Worm (Caenorhabditis elegans) whole organism, L3 larva: ENCODE results near the gene slc-25A10.
A peak's percentile ranks its signal among the peaks of the same experiment; 100 is the strongest.

Experiments used
- R02D3.7 ChIP-seq: fragments of 150-350 bp; optimal IDR thresholded peaks from 2 replicates; lab custom pipeline; 2014; ENCODE audit warnings: missing biosample characterization, missing genetic modification characterization
- ZK546.5 ChIP-seq: sonication (generic microtip); optimal IDR thresholded peaks from 2 replicates; lab custom pipeline; 2017; ENCODE audit warnings: missing biosample characterization, missing genetic modification characterization
- ceh-82 ChIP-seq: fragments of 150-350 bp; optimal IDR thresholded peaks from 2 replicates; lab custom pipeline; 2014; ENCODE audit warnings: missing biosample characterization, missing genetic modification characterization
- elt-1 ChIP-seq: fragments of 150-350 bp; optimal IDR thresholded peaks from 2 replicates; lab custom pipeline; 2014; ENCODE audit warnings: missing biosample characterization, missing genetic modification characterization
- mml-1 ChIP-seq: fragments of 150-350 bp; sonication (generic microtip); optimal IDR thresholded peaks from 3 replicates; lab custom pipeline; 2014; ENCODE audit warnings: missing biosample characterization, missing genetic modification characterization
- ztf-11 ChIP-seq: fragments of 150-350 bp; optimal IDR thresholded peaks from 2 replicates; lab custom pipeline; 2014; ENCODE audit warnings: missing biosample characterization, missing genetic modification characterization

- no peak for TF ChIP-seq elt-1 (tag; lab: Kevin White, UChicago)
- peak; percentile 64 for TF ChIP-seq mml-1 (tag; lab: Kevin White, UChicago)
- no peak for TF ChIP-seq ztf-11 (tag; lab: Kevin White, UChicago)
- TF ChIP-seq ceh-82 (tag; lab: Kevin White, UChicago) = no peak
- no peak for TF ChIP-seq ZK546.5 (tag; lab: Kevin White, UChicago)
- TF ChIP-seq R02D3.7 (tag; lab: Kevin White, UChicago) = no peak
Observed at ce11 chrX:6745515-6745914, 20.0 kb upstream of the slc-25A10 start.
